Worm (Caenorhabditis elegans): ENCODE measurements around the gene oac-57.
A peak's percentile ranks its signal among the peaks of the same experiment; 100 is the strongest.

oac-57 gene

ce11 chrIV:12282157-12282789 lies 25.3 kb downstream of the oac-57 start, which contains the start of the genes C42C1.12 and C42C1.19 (continued):
- TF ChIP-seq nhr-71 (tag; optimal IDR thresholded peaks at IDR 0.05), result no peak
- TF ChIP-seq fos-1 (tag; optimal IDR thresholded peaks at IDR 0.05), result no peak
- no peak for TF ChIP-seq lin-14 (GFP tag; optimal IDR thresholded peaks at IDR 0.05)
- TF ChIP-seq egl-13 (tag; optimal IDR thresholded peaks at IDR 0.05), result no peak
- no peak for TF ChIP-seq C34B4.2 (tag; optimal IDR thresholded peaks at IDR 0.05)
- TF ChIP-seq ama-1 (optimal IDR thresholded peaks at IDR 0.05), result no peak
- no peak for TF ChIP-seq nhr-77 (tag; optimal IDR thresholded peaks at IDR 0.05)
- no peak for TF ChIP-seq dsc-1 (tag; optimal IDR thresholded peaks at IDR 0.05)
- no peak for TF ChIP-seq efl-3 (GFP tag; optimal IDR thresholded peaks at IDR 0.05)
- no peak for TF ChIP-seq ceh-8 (GFP tag; optimal IDR thresholded peaks at IDR 0.05)
- TF ChIP-seq pax-3 (tag; optimal IDR thresholded peaks at IDR 0.05), result no peak
- TF ChIP-seq swsn-7 (tag; optimal IDR thresholded peaks at IDR 0.05), result peak; percentile 3
- TF ChIP-seq ces-1 (GFP tag; optimal IDR thresholded peaks at IDR 0.05), result no peak
- TF ChIP-seq lin-35 (GFP tag; optimal IDR thresholded peaks at IDR 0.05), result peak; percentile 1 to 14
- TF ChIP-seq nhr-20 (tag; optimal IDR thresholded peaks at IDR 0.05), result no peak
- TF ChIP-seq sox-4 (tag; optimal IDR thresholded peaks at IDR 0.05), result no peak
- no peak for TF ChIP-seq pag-3 (tag; optimal IDR thresholded peaks at IDR 0.05; ENCODE audit: borderline replicate concordance, insufficient read depth)
- no peak for TF ChIP-seq vab-15 (tag; optimal IDR thresholded peaks at IDR 0.05)
- no peak for TF ChIP-seq fkh-10 (GFP tag; optimal IDR thresholded peaks at IDR 0.05)
- no peak for TF ChIP-seq grh-1 (GFP tag; IDR thresholded peaks at IDR 0.05)
- no peak for TF ChIP-seq unc-86 (tag; optimal IDR thresholded peaks at IDR 0.05)
- TF ChIP-seq ceh-88 (GFP tag; IDR thresholded peaks at IDR 0.05), result no peak
- TF ChIP-seq lsy-2 (tag; optimal IDR thresholded peaks at IDR 0.05), result peak; percentile 54 to 61
- no peak for TF ChIP-seq snpc-4 (tag; optimal IDR thresholded peaks at IDR 0.05)

ce11 chrIV:12279340-12279739 lies 28.3 kb downstream of the oac-57 start, which contains the start of gene ltah-1.1:
Gene ltah-1.1 (plus strand): TSS chrIV:12279622.
- TF ChIP-seq ceh-8 (GFP tag; optimal IDR thresholded peaks at IDR 0.05), result no peak
- TF ChIP-seq C04F5.9 (tag; optimal IDR thresholded peaks at IDR 0.05), result no peak
- no peak for TF ChIP-seq nhr-20 (tag; optimal IDR thresholded peaks at IDR 0.05)
- TF ChIP-seq grh-1 (GFP tag; IDR thresholded peaks at IDR 0.05), result no peak
- no peak for TF ChIP-seq pqm-1 (tag; optimal IDR thresholded peaks at IDR 0.05)

- peak; percentile 34 for TF ChIP-seq snu-23 (GFP tag; optimal IDR thresholded peaks at IDR 0.05)
- TF ChIP-seq lsy-2 (tag; optimal IDR thresholded peaks at IDR 0.05), result peak in 1 of 2 experiments; percentile 50
- no peak for TF ChIP-seq hlh-4 (tag; optimal IDR thresholded peaks at IDR 0.05)
- no peak for TF ChIP-seq unc-30 (tag; optimal IDR thresholded peaks at IDR 0.05)
- no peak for TF ChIP-seq sox-4 (tag; optimal IDR thresholded peaks at IDR 0.05)
- TF ChIP-seq ceh-90 (tag; optimal IDR thresholded peaks at IDR 0.05), result peak; percentile 52
- TF ChIP-seq jun-1 (tag; optimal IDR thresholded peaks at IDR 0.05), result no peak
- TF ChIP-seq fkh-8 (tag; optimal IDR thresholded peaks at IDR 0.05), result no peak
- no peak for TF ChIP-seq nhr-28 (tag; optimal IDR thresholded peaks at IDR 0.05)
- no peak for TF ChIP-seq unc-98 (GFP tag; IDR thresholded peaks at IDR 0.05)
- TF ChIP-seq isw-1 (GFP tag; IDR thresholded peaks at IDR 0.05), result no peak
- TF ChIP-seq irx-1 (tag; optimal IDR thresholded peaks at IDR 0.05), result no peak
- TF ChIP-seq blmp-1 (tag; optimal IDR thresholded peaks at IDR 0.05), result peak; percentile 19
- TF ChIP-seq lin-14 (GFP tag; optimal IDR thresholded peaks at IDR 0.05), result no peak
- no peak for TF ChIP-seq vab-15 (tag; optimal IDR thresholded peaks at IDR 0.05)
- TF ChIP-seq hpl-2 (GFP tag; optimal IDR thresholded peaks at IDR 0.05), result no peak
- no peak for TF ChIP-seq mep-1 (tag; optimal IDR thresholded peaks at IDR 0.05)
- no peak for TF ChIP-seq nhr-19 (GFP tag; conservative IDR thresholded peaks at IDR 0.05)
- TF ChIP-seq ceh-8 (GFP tag; optimal IDR thresholded peaks at IDR 0.05), result no peak
- peak; percentile 32 for TF ChIP-seq F16B12.6 (tag; optimal IDR thresholded peaks at IDR 0.05)
- TF ChIP-seq nhr-47 (tag; optimal IDR thresholded peaks at IDR 0.05), result peak; percentile 16
- peak in 2 of 3 experiments; percentile 1 to 36 for TF ChIP-seq dpl-1 (GFP tag; optimal IDR thresholded peaks at IDR 0.05)
- peak; percentile 28 for TF ChIP-seq nhr-71 (tag; optimal IDR thresholded peaks at IDR 0.05)
- no peak for TF ChIP-seq fkh-4 (tag; optimal IDR thresholded peaks at IDR 0.05; ENCODE audit: borderline replicate concordance)
- peak; percentile 11 to 25 for TF ChIP-seq efl-1 (optimal IDR thresholded peaks at IDR 0.05)
- peak; percentile 11 to 17 for TF ChIP-seq efl-1 (GFP tag; optimal IDR thresholded peaks at IDR 0.05 in 1 of 2)
- TF ChIP-seq sptf-1 (tag; optimal IDR thresholded peaks at IDR 0.05), result no peak
- TF ChIP-seq snpc-4 (tag; optimal IDR thresholded peaks at IDR 0.05), result no peak
- peak; percentile 16 for TF ChIP-seq tbx-2 (tag; optimal IDR thresholded peaks at IDR 0.05)
- no peak for TF ChIP-seq skn-1 (tag; optimal IDR thresholded peaks at IDR 0.05)
- no peak for TF ChIP-seq nhr-77 (tag; optimal IDR thresholded peaks at IDR 0.05)
These were observed 29.1 kb downstream of the oac-57 start, which contains the start of the genes tag-335 and vkmt-1 for ce11 chrIV:12278507-12278906. Gene tag-335 (minus strand): TSS chrIV:12278594. Gene vkmt-1 (plus strand): TSS chrIV:12278725.
